Worm (Caenorhabditis elegans) whole organism, late embryonic: Measurements from ENCODE around the gene srg-59.
A peak's percentile ranks its signal among the peaks of the same experiment; 100 is the strongest.

Experiments used
- C08G9.2 ChIP-seq: sonication (generic microtip); optimal IDR thresholded peaks from 2 replicates; lab custom pipeline; 2016; ENCODE audit warnings: mild to moderate bottlenecking, missing genetic modification characterization, moderate library complexity, missing compliant biosample characterization
- C38D4.7 ChIP-seq: fragments of 200-800 bp; sonication (Bioruptor generic); optimal IDR thresholded peaks from 2 replicates; lab custom pipeline; 2018; ENCODE audit warnings: mild to moderate bottlenecking, missing genetic modification characterization, moderate library complexity, missing compliant biosample characterization
- K09A11.1 ChIP-seq: sonication (generic microtip); optimal IDR thresholded peaks from 2 replicates; lab custom pipeline; 2017; ENCODE audit warnings: antibody characterized with exemption, mild to moderate bottlenecking, missing genetic modification characterization, missing compliant biosample characterization; ENCODE audit not compliant: insufficient read depth
- T23F11.4 ChIP-seq: fragments of 200-800 bp; sonication (Bioruptor generic); optimal IDR thresholded peaks from 2 replicates; lab custom pipeline; 2018; ENCODE audit warnings: mild to moderate bottlenecking, missing genetic modification characterization, missing compliant biosample characterization
- Y22D7AL.16 ChIP-seq: sonication (generic microtip); optimal IDR thresholded peaks from 2 replicates; lab custom pipeline; 2016; ENCODE audit warnings: missing genetic modification characterization, missing compliant biosample characterization
- ahr-1 ChIP-seq: sonication (generic microtip); optimal IDR thresholded peaks from 2 replicates; lab custom pipeline; 2016; ENCODE audit warnings: missing genetic modification characterization, missing compliant biosample characterization
- ceh-14 ChIP-seq: sonication (generic microtip); optimal IDR thresholded peaks from 2 replicates; lab custom pipeline; 2016; ENCODE audit warnings: missing genotype, missing genetic modification characterization, missing compliant biosample characterization
- ceh-18 ChIP-seq: sonication (generic microtip); optimal IDR thresholded peaks from 2 replicates; lab custom pipeline; 2016; ENCODE audit warnings: missing genetic modification characterization, missing compliant biosample characterization
- ceh-19 ChIP-seq: fragments of 200-800 bp; sonication (Bioruptor generic); optimal IDR thresholded peaks from 2 replicates; lab custom pipeline; 2018; ENCODE audit warnings: mild to moderate bottlenecking, missing genetic modification characterization, missing compliant biosample characterization
- ceh-2 ChIP-seq: sonication (generic microtip); optimal IDR thresholded peaks from 2 replicates; lab custom pipeline; 2016; ENCODE audit warnings: missing genotype, missing genetic modification characterization, missing compliant biosample characterization
- ceh-31 ChIP-seq: sonication (generic microtip); optimal IDR thresholded peaks from 2 replicates; lab custom pipeline; 2016; ENCODE audit warnings: missing genetic modification characterization, missing compliant biosample characterization
- ceh-34 ChIP-seq: sonication (generic microtip); optimal IDR thresholded peaks from 2 replicates; lab custom pipeline; 2016; ENCODE audit warnings: mild to moderate bottlenecking, missing genetic modification characterization, missing compliant biosample characterization
- ceh-48 ChIP-seq: sonication (generic microtip); optimal IDR thresholded peaks from 2 replicates; lab custom pipeline; 2016; ENCODE audit warnings: missing genetic modification characterization, inconsistent platforms, missing compliant biosample characterization
- ceh-6 ChIP-seq: fragments of 200-800 bp; sonication (Bioruptor generic); optimal IDR thresholded peaks from 2 replicates; lab custom pipeline; 2018; ENCODE audit warnings: mild to moderate bottlenecking, missing genetic modification characterization, missing compliant biosample characterization
- che-1 ChIP-seq: sonication (generic microtip); optimal IDR thresholded peaks from 2 replicates; lab custom pipeline; 2016; ENCODE audit warnings: mild to moderate bottlenecking, missing genetic modification characterization, missing compliant biosample characterization
- elt-2 ChIP-seq: sonication (generic microtip); optimal IDR thresholded peaks from 2 replicates; lab custom pipeline; 2016; ENCODE audit warnings: missing genetic modification reagents, missing genetic modification characterization, missing compliant biosample characterization
- ets-4 ChIP-seq: sonication (generic microtip); optimal IDR thresholded peaks from 2 replicates; lab custom pipeline; 2016; ENCODE audit warnings: missing genetic modification characterization, missing compliant biosample characterization
- fkh-10 ChIP-seq: fragments of 150-350 bp; optimal IDR thresholded peaks from 2 replicates; lab custom pipeline; 2014; ENCODE audit warnings: missing biosample characterization, missing genetic modification reagents, missing genetic modification characterization
- fkh-6 ChIP-seq: sonication (generic microtip); optimal IDR thresholded peaks from 2 replicates; lab custom pipeline; 2016; ENCODE audit warnings: missing genetic modification characterization, missing compliant biosample characterization
- gmeb-2 ChIP-seq: sonication (generic microtip); optimal IDR thresholded peaks from 2 replicates; lab custom pipeline; 2016; ENCODE audit warnings: missing genetic modification characterization, inconsistent platforms, missing compliant biosample characterization
- hlh-15 ChIP-seq: sonication (generic microtip); optimal IDR thresholded peaks from 2 replicates; lab custom pipeline; 2016; ENCODE audit warnings: missing genetic modification characterization, missing compliant biosample characterization
- hlh-6 ChIP-seq: sonication (generic microtip); optimal IDR thresholded peaks from 2 replicates; lab custom pipeline; 2016; ENCODE audit warnings: missing genotype, missing genetic modification characterization, missing compliant biosample characterization
- lim-6 ChIP-seq: sonication (generic microtip); optimal IDR thresholded peaks from 2 replicates; lab custom pipeline; 2016; ENCODE audit warnings: missing genetic modification characterization, missing compliant biosample characterization
- lin-11 ChIP-seq: fragments of 200-800 bp; sonication (Bioruptor generic); optimal IDR thresholded peaks from 2 replicates; lab custom pipeline; 2018; ENCODE audit warnings: mild to moderate bottlenecking, missing genetic modification characterization, missing compliant biosample characterization
- madf-2 ChIP-seq: sonication (generic microtip); optimal IDR thresholded peaks from 2 replicates; lab custom pipeline; 2017; ENCODE audit warnings: missing genetic modification characterization, missing compliant biosample characterization
- nfya-1 ChIP-seq: sonication (generic microtip); optimal IDR thresholded peaks from 2 replicates; lab custom pipeline; 2017; ENCODE audit warnings: missing genetic modification characterization, mild to moderate bottlenecking, missing compliant biosample characterization, antibody characterized with exemption, moderate library complexity
- nhr-232 ChIP-seq: sonication (generic microtip); optimal IDR thresholded peaks from 2 replicates; lab custom pipeline; 2016; ENCODE audit warnings: missing genetic modification characterization, missing compliant biosample characterization
- odd-2 ChIP-seq: sonication (generic microtip); optimal IDR thresholded peaks from 2 replicates; lab custom pipeline; 2017; ENCODE audit warnings: antibody characterized with exemption, mild to moderate bottlenecking, missing genetic modification characterization, missing compliant biosample characterization
- pat-9 ChIP-seq: fragments of 200-800 bp; sonication (Bioruptor generic); optimal IDR thresholded peaks from 2 replicates; lab custom pipeline; 2018; ENCODE audit warnings: mild to moderate bottlenecking, missing genetic modification characterization, moderate library complexity, missing compliant biosample characterization
- pha-4 ChIP-seq: fragments of 150-350 bp; optimal IDR thresholded peaks from 2 replicates; lab custom pipeline; 2018; ENCODE audit warnings: missing biosample characterization, missing genetic modification reagents, missing genetic modification characterization
- ref-2 ChIP-seq: sonication (generic microtip); optimal IDR thresholded peaks from 2 replicates; lab custom pipeline; 2016; ENCODE audit warnings: missing genetic modification characterization, missing compliant biosample characterization
- rnt-1 ChIP-seq: sonication (generic microtip); optimal IDR thresholded peaks from 2 replicates; lab custom pipeline; 2016; ENCODE audit warnings: missing genetic modification characterization, missing compliant biosample characterization
- sdc-2 ChIP-seq: sonication (generic microtip); optimal IDR thresholded peaks from 2 replicates; lab custom pipeline; 2016; ENCODE audit warnings: missing genotype, missing genetic modification characterization, missing compliant biosample characterization
- sox-4 ChIP-seq: sonication (generic microtip); optimal IDR thresholded peaks from 2 replicates; lab custom pipeline; 2017; ENCODE audit warnings: mild to moderate bottlenecking, missing genetic modification characterization, inconsistent platforms, missing compliant biosample characterization
- syd-9 ChIP-seq: sonication (generic microtip); optimal IDR thresholded peaks from 2 replicates; lab custom pipeline; 2016; ENCODE audit warnings: mild to moderate bottlenecking, missing genetic modification characterization, moderate library complexity, missing compliant biosample characterization
- tbx-2 ChIP-seq: sonication (generic microtip); optimal IDR thresholded peaks from 2 replicates; lab custom pipeline; 2016; ENCODE audit warnings: missing genetic modification characterization, missing compliant biosample characterization
- ttx-3 ChIP-seq: sonication (generic microtip); optimal IDR thresholded peaks from 2 replicates; lab custom pipeline; 2016; ENCODE audit warnings: missing genetic modification reagents, missing genetic modification characterization, missing compliant biosample characterization
- unc-3 ChIP-seq, 2 experiments: fragments of 200-800 bp in 1 of 2; sonication (Bioruptor generic) in 1 of 2; sonication (generic microtip) in 1 of 2; conservative IDR thresholded peaks in 1 of 2; optimal IDR thresholded peaks in 1 of 2; 2 replicates each; pipeline versions ENCODE4 v1.3.6 to Lab custom; 2016 to 2022; ENCODE audit warnings: missing compliant biosample characterization in 2 of 2, missing genetic modification characterization in 2 of 2, missing genetic modification reagents in 1 of 2
- unc-86 ChIP-seq: sonication (generic microtip); optimal IDR thresholded peaks from 2 replicates; lab custom pipeline; 2016; ENCODE audit warnings: missing genetic modification characterization, missing compliant biosample characterization
- ztf-16 ChIP-seq: sonication (generic microtip); optimal IDR thresholded peaks from 2 replicates; lab custom pipeline; 2017; ENCODE audit warnings: missing genetic modification characterization, missing compliant biosample characterization

The srg-59 gene

ce11 chrV:2673807-2674206 is 51.3 kb downstream of the srg-59 start:
- peak; percentile 39 for TF ChIP-seq ref-2
- peak; percentile 7 for TF ChIP-seq ceh-18 (tag; lab: Kevin White, UChicago)
- peak; percentile 41 for TF ChIP-seq C08G9.2 (tag; lab: Kevin White, UChicago)
- TF ChIP-seq ttx-3 (tag; lab: Kevin White, UChicago): peak; percentile 49
- TF ChIP-seq odd-2 (tag; lab: Kevin White, UChicago): no peak
- TF ChIP-seq fkh-10 (GFP tag; lab: Kevin White, UChicago): no peak
- TF ChIP-seq ceh-2 (tag; lab: Kevin White, UChicago): peak; percentile 23
- TF ChIP-seq Y22D7AL.16 (tag; lab: Kevin White, UChicago): no peak
- peak; percentile 38 for TF ChIP-seq ceh-19 (GFP tag; lab: Kevin White, UChicago)
- no peak for TF ChIP-seq pha-4 (tag; lab: Kevin White, UChicago)
- peak; percentile 58 for TF ChIP-seq K09A11.1
- TF ChIP-seq ets-4: no peak
- peak; percentile 29 for TF ChIP-seq lim-6
- peak; percentile 41 for TF ChIP-seq ahr-1
- peak; percentile 37 for TF ChIP-seq ceh-48
- no peak for TF ChIP-seq syd-9 (tag; lab: Kevin White, UChicago)
- peak; percentile 45 for TF ChIP-seq hlh-6 (tag; lab: Kevin White, UChicago)
- no peak for TF ChIP-seq rnt-1 (tag; lab: Kevin White, UChicago)
- TF ChIP-seq C38D4.7 (GFP tag; lab: Kevin White, UChicago): peak; percentile 61
- peak; percentile 35 for TF ChIP-seq unc-86 (tag; lab: Kevin White, UChicago)
- peak; percentile 49 for TF ChIP-seq ceh-34
- TF ChIP-seq gmeb-2 (tag; lab: Kevin White, UChicago): peak; percentile 69
- peak; percentile 48 for TF ChIP-seq T23F11.4 (GFP tag; lab: Kevin White, UChicago)
- TF ChIP-seq hlh-15 (tag; lab: Kevin White, UChicago): no peak
- no peak for TF ChIP-seq unc-3 (GFP tag; conservative IDR thresholded peaks at IDR 0.05; lab: Robert Waterston, UW)
- peak; percentile 23 for TF ChIP-seq unc-3 (tag; optimal IDR thresholded peaks at IDR 0.05; lab: Kevin White, UChicago)
- TF ChIP-seq elt-2 (tag; lab: Kevin White, UChicago): peak; percentile 62
- peak; percentile 25 for TF ChIP-seq ceh-14 (tag; lab: Kevin White, UChicago)
- TF ChIP-seq fkh-6: peak; percentile 51
- peak; percentile 73 for TF ChIP-seq nhr-232 (tag; lab: Kevin White, UChicago)
- TF ChIP-seq ceh-31 (tag; lab: Kevin White, UChicago): peak; percentile 15
- peak; percentile 3 for TF ChIP-seq sox-4
- peak; percentile 60 for TF ChIP-seq nfya-1
- TF ChIP-seq sdc-2 (tag; lab: Kevin White, UChicago): peak; percentile 58
- peak; percentile 26 for TF ChIP-seq ceh-6 (GFP tag; lab: Kevin White, UChicago)
- TF ChIP-seq lin-11 (tag; lab: Kevin White, UChicago): peak; percentile 27
- TF ChIP-seq tbx-2 (tag; lab: Kevin White, UChicago): peak; percentile 11
- peak; percentile 5 for TF ChIP-seq ztf-16 (tag; lab: Kevin White, UChicago)
- TF ChIP-seq pat-9 (tag; lab: Kevin White, UChicago): peak; percentile 17
- TF ChIP-seq che-1: peak; percentile 64
- TF ChIP-seq madf-2: no peak
